Fruit fly (Drosophila melanogaster) whole organism, embryonic: ENCODE results near the gene CanB.

Source experiments
- Atf-2 ChIP-seq: fragments of 200-800 bp; sonication (Bioruptor generic); optimal IDR thresholded peaks from 2 replicates; lab custom pipeline; 2016; ENCODE audit warnings: missing biosample characterization, missing genetic modification characterization
- Bdp1 ChIP-seq: fragments of 200-800 bp; sonication (Bioruptor generic); optimal IDR thresholded peaks from 3 replicates; lab custom pipeline; 2016; ENCODE audit warnings: missing biosample characterization, missing genetic modification characterization
- Bteb2 ChIP-seq: fragments of 200-800 bp; sonication (Bioruptor generic); optimal IDR thresholded peaks from 2 replicates; lab custom pipeline; 2016; ENCODE audit warnings: missing biosample characterization, missing genetic modification characterization
- CG10267 ChIP-seq: fragments of 200-800 bp; sonication (Bioruptor generic); optimal IDR thresholded peaks from 2 replicates; lab custom pipeline; 2018; ENCODE audit warnings: missing biosample characterization, mild to moderate bottlenecking, missing genetic modification characterization, moderate library complexity
- CG10654 ChIP-seq: fragments of 200-800 bp; sonication (Bioruptor generic); optimal IDR thresholded peaks from 2 replicates; lab custom pipeline; 2016; ENCODE audit warnings: missing biosample characterization, missing genetic modification characterization
- CG11085 ChIP-seq: fragments of 200-800 bp; sonication (Bioruptor generic); IDR thresholded peaks from 2 replicates; pipeline ENCODE4 v1.3.6; 2022; ENCODE audit warnings: missing biosample characterization, missing genetic modification characterization
- CG11456 ChIP-seq: fragments of 200-800 bp; sonication (Bioruptor generic); IDR thresholded peaks from 3 replicates; pipeline ENCODE4 v1.3.6; 2022; ENCODE audit warnings: missing biosample characterization, missing genetic modification characterization
- CG1233 ChIP-seq: fragments of 200-800 bp; sonication (Bioruptor generic); optimal IDR thresholded peaks from 4 replicates; lab custom pipeline; 2018; ENCODE audit warnings: missing biosample characterization, mild to moderate bottlenecking, missing genetic modification characterization
- CG12942 ChIP-seq: fragments of 200-800 bp; sonication (Bioruptor generic); optimal IDR thresholded peaks from 3 replicates; lab custom pipeline; 2016; ENCODE audit warnings: missing biosample characterization, missing genetic modification characterization
- CG13624 ChIP-seq: fragments of 200-800 bp; sonication (Bioruptor generic); optimal IDR thresholded peaks from 2 replicates; lab custom pipeline; 2016; ENCODE audit warnings: missing biosample characterization, missing genetic modification characterization
- CG1603 ChIP-seq: fragments of 200-800 bp; sonication (Bioruptor generic); optimal IDR thresholded peaks from 2 replicates; lab custom pipeline; 2019; ENCODE audit warnings: missing biosample characterization, mild to moderate bottlenecking, missing genetic modification characterization, moderate library complexity
- CG17829 ChIP-seq: fragments of 200-800 bp; optimal IDR thresholded peaks from 2 replicates; lab custom pipeline; 2019; ENCODE audit warnings: missing biosample characterization, mild to moderate bottlenecking, missing genetic modification characterization, moderate library complexity
- CG1792 ChIP-seq: fragments of 200-800 bp; sonication (Bioruptor generic); optimal IDR thresholded peaks from 2 replicates; lab custom pipeline; 2016; ENCODE audit warnings: missing biosample characterization, missing genetic modification characterization
- CG2116 ChIP-seq: fragments of 200-800 bp; sonication (Bioruptor generic); optimal IDR thresholded peaks from 3 replicates; lab custom pipeline; 2018; ENCODE audit warnings: missing biosample characterization, mild to moderate bottlenecking, missing genetic modification characterization
- CG30403 ChIP-seq: fragments of 200-800 bp; sonication (Bioruptor generic); optimal IDR thresholded peaks from 3 replicates; lab custom pipeline; 2016; ENCODE audit warnings: missing biosample characterization, missing genetic modification characterization
- CG34422 ChIP-seq: fragments of 200-800 bp; sonication (Bioruptor generic); IDR thresholded peaks from 3 replicates; pipeline ENCODE4 v1.3.6; 2022; ENCODE audit warnings: missing biosample characterization, missing genetic modification characterization
- CG4404 ChIP-seq: fragments of 200-800 bp; sonication (Bioruptor generic); IDR thresholded peaks from 2 replicates; pipeline ENCODE4 v1.3.6; 2022; ENCODE audit warnings: missing biosample characterization, missing genetic modification characterization
- CG7786 ChIP-seq: fragments of 200-800 bp; sonication (Bioruptor generic); optimal IDR thresholded peaks from 2 replicates; lab custom pipeline; 2016; ENCODE audit warnings: missing biosample characterization, missing genetic modification characterization
- CG7963 ChIP-seq: fragments of 200-800 bp; sonication (Bioruptor generic); IDR thresholded peaks from 3 replicates; pipeline ENCODE4 v1.3.6; 2022; ENCODE audit warnings: missing biosample characterization, missing genetic modification characterization; ENCODE audit not compliant: partially characterized antibody
- CG9215 ChIP-seq: fragments of 200-800 bp; sonication (Bioruptor generic); IDR thresholded peaks from 2 replicates; pipeline ENCODE4 v1.3.6; 2022; ENCODE audit warnings: missing biosample characterization, missing genetic modification characterization
- CG9797 ChIP-seq: fragments of 200-800 bp; sonication (Bioruptor generic); optimal IDR thresholded peaks from 3 replicates; lab custom pipeline; 2018; ENCODE audit warnings: missing biosample characterization, mild to moderate bottlenecking, missing genetic modification characterization
- CHES-1-like ChIP-seq: fragments of 200-800 bp; sonication (Bioruptor generic); optimal IDR thresholded peaks from 2 replicates; lab custom pipeline; 2016; ENCODE audit warnings: missing biosample characterization, missing genetic modification characterization
- Dll ChIP-seq: fragments of 200-800 bp; sonication (Bioruptor generic); IDR thresholded peaks from 4 replicates; pipeline ENCODE4 v1.3.6; 2022; ENCODE audit warnings: missing biosample characterization, missing genetic modification characterization; ENCODE audit not compliant: partially characterized antibody
- E2f2 ChIP-seq: fragments of 200-800 bp; sonication (Bioruptor generic); IDR thresholded peaks from 2 replicates; pipeline ENCODE4 v1.3.6; 2022; ENCODE audit warnings: missing biosample characterization, missing genetic modification characterization
- Fer2 ChIP-seq: fragments of 200-800 bp; sonication (Bioruptor generic); optimal IDR thresholded peaks from 2 replicates; lab custom pipeline; 2018; ENCODE audit warnings: missing biosample characterization, mild to moderate bottlenecking, missing genetic modification characterization, moderate library complexity
- Hr51 ChIP-seq, 2 experiments: fragments of 200-800 bp; sonication (Bioruptor generic); optimal IDR thresholded peaks; 2 replicates in 1 of 2; 3 replicates in 1 of 2; lab custom pipeline; 2016 to 2018; ENCODE audit warnings: missing biosample characterization in 2 of 2, missing genetic modification characterization in 2 of 2, mild to moderate bottlenecking in 1 of 2, moderate library complexity in 1 of 2
- Max ChIP-seq: fragments of 200-800 bp; sonication (Bioruptor generic); optimal IDR thresholded peaks from 2 replicates; lab custom pipeline; 2016; ENCODE audit warnings: missing biosample characterization, mild to moderate bottlenecking, missing genetic modification characterization
- NC2β ChIP-seq: fragments of 200-800 bp; sonication (Bioruptor generic); optimal IDR thresholded peaks from 2 replicates; lab custom pipeline; 2016; ENCODE audit warnings: missing biosample characterization, missing genetic modification characterization
- Oaz ChIP-seq: fragments of 200-800 bp; sonication (Bioruptor generic); IDR thresholded peaks from 2 replicates; pipeline ENCODE4 v1.3.6; 2022; ENCODE audit warnings: missing biosample characterization, missing genetic modification characterization
- TFAM ChIP-seq: fragments of 200-800 bp; sonication (Bioruptor generic); optimal IDR thresholded peaks from 2 replicates; lab custom pipeline; 2017; ENCODE audit warnings: missing biosample characterization, missing genetic modification characterization, inconsistent platforms
- bsh ChIP-seq, 2 experiments: fragments of 200-800 bp; sonication (Bioruptor generic); optimal IDR thresholded peaks; 2 replicates each; lab custom pipeline; 2017 to 2018; ENCODE audit warnings: mild to moderate bottlenecking in 2 of 2, missing biosample characterization in 2 of 2, missing genetic modification characterization in 2 of 2, moderate library complexity in 1 of 2
- cad ChIP-seq: fragments of >200 bp; optimal IDR thresholded peaks from 2 replicates; lab custom pipeline; 2017; ENCODE audit warnings: missing biosample characterization, missing genetic modification characterization
- chinmo ChIP-seq: fragments of 200-800 bp; sonication (Bioruptor generic); IDR thresholded peaks from 4 replicates; pipeline ENCODE4 v1.3.6; 2022; ENCODE audit warnings: missing biosample characterization, missing genetic modification characterization; ENCODE audit not compliant: partially characterized antibody
- dmrt11E ChIP-seq: fragments of 200-800 bp; sonication (Bioruptor generic); optimal IDR thresholded peaks from 3 replicates; lab custom pipeline; 2018; ENCODE audit warnings: missing biosample characterization, mild to moderate bottlenecking, missing genetic modification characterization, moderate library complexity
- dpn ChIP-seq, 2 experiments: fragments of 200-800 bp; sonication (Bioruptor generic); optimal IDR thresholded peaks; 3 replicates each; lab custom pipeline; 2016; ENCODE audit warnings: missing biosample characterization in 2 of 2, missing genetic modification characterization in 2 of 2
- ewg ChIP-seq: fragments of 200-800 bp; sonication (Bioruptor generic); optimal IDR thresholded peaks from 3 replicates; lab custom pipeline; 2017; ENCODE audit warnings: mild to moderate bottlenecking, missing biosample characterization, missing genetic modification reagents, missing genetic modification characterization
- exex ChIP-seq: fragments of 200-800 bp; sonication (Bioruptor generic); optimal IDR thresholded peaks from 4 replicates; lab custom pipeline; 2018; ENCODE audit warnings: missing biosample characterization, mild to moderate bottlenecking, missing genetic modification characterization, moderate library complexity
- ftz-f1 ChIP-seq: fragments of 200-800 bp; sonication (Bioruptor generic); optimal IDR thresholded peaks from 2 replicates; lab custom pipeline; 2016; ENCODE audit warnings: missing biosample characterization, missing genetic modification characterization
- h ChIP-seq: fragments of >200 bp; optimal IDR thresholded peaks from 2 replicates; lab custom pipeline; 2017
- inv ChIP-seq: fragments of 200-800 bp; sonication (Bioruptor generic); IDR thresholded peaks from 2 replicates; pipeline ENCODE4 v1.3.6; 2022; ENCODE audit warnings: missing biosample characterization, missing genetic modification characterization; ENCODE audit not compliant: partially characterized antibody
- jing ChIP-seq: fragments of 200-800 bp; sonication (Bioruptor generic); optimal IDR thresholded peaks from 2 replicates; lab custom pipeline; 2018; ENCODE audit warnings: missing biosample characterization, mild to moderate bottlenecking, missing genetic modification characterization
- luna ChIP-seq: fragments of 200-800 bp; sonication (Bioruptor generic); optimal IDR thresholded peaks from 2 replicates; lab custom pipeline; 2016; ENCODE audit warnings: missing biosample characterization, missing genetic modification characterization
- nmo ChIP-seq: fragments of 200-800 bp; sonication (Bioruptor generic); optimal IDR thresholded peaks from 2 replicates; lab custom pipeline; 2018; ENCODE audit warnings: missing biosample characterization, mild to moderate bottlenecking, missing genetic modification characterization, moderate library complexity
- p53 ChIP-seq: fragments of 200-800 bp; sonication (Bioruptor generic); optimal IDR thresholded peaks from 2 replicates; lab custom pipeline; 2016; ENCODE audit warnings: missing biosample characterization, missing genetic modification characterization
- pum ChIP-seq: fragments of 200-800 bp; sonication (Bioruptor generic); optimal IDR thresholded peaks from 2 replicates; lab custom pipeline; 2016; ENCODE audit warnings: missing biosample characterization, missing genetic modification characterization
- sim ChIP-seq: fragments of 200-800 bp; sonication (Bioruptor generic); IDR thresholded peaks from 2 replicates; pipeline ENCODE4 v1.3.6; 2022; ENCODE audit warnings: missing biosample characterization, missing genetic modification characterization
- ssp ChIP-seq: fragments of 200-800 bp; sonication (Bioruptor generic); IDR thresholded peaks from 2 replicates; pipeline ENCODE4 v1.3.6; 2022; ENCODE audit warnings: missing biosample characterization, missing genetic modification characterization
- tna ChIP-seq: fragments of 200-800 bp; sonication (Bioruptor generic); IDR thresholded peaks from 2 replicates; pipeline ENCODE4 v1.3.6; 2022; ENCODE audit warnings: missing biosample characterization, missing genetic modification characterization; ENCODE audit not compliant: partially characterized antibody
- tx ChIP-seq: fragments of 200-800 bp; sonication (Bioruptor generic); optimal IDR thresholded peaks from 2 replicates; lab custom pipeline; 2016; ENCODE audit warnings: missing biosample characterization, missing genetic modification characterization
- vfl ChIP-seq: fragments of 200-800 bp; sonication (Bioruptor generic); optimal IDR thresholded peaks from 2 replicates; lab custom pipeline; 2016; ENCODE audit warnings: missing biosample characterization, missing genetic modification characterization
- zfh1 ChIP-seq: fragments of 200-800 bp; sonication (Bioruptor generic); IDR thresholded peaks from 3 replicates; pipeline ENCODE4 v1.3.6; 2022; ENCODE audit warnings: missing biosample characterization, missing genetic modification characterization

The CanB gene

dm6 chrX:5308963-5309362 is 23.3 kb upstream of the CanB start, which contains the start of the genes Cdk7 and snf (continued):
- TF ChIP-seq CG30403 (GFP tag; lab: Kevin White, UChicago), result peak; percentile 63
- TF ChIP-seq CG2116 (GFP tag; lab: Kevin White, UChicago), result peak; percentile 88
- peak; percentile 66 for TF ChIP-seq CG1603 (tag; lab: Kevin White, UChicago)
- TF ChIP-seq CG9215 (GFP tag; lab: Robert Waterston, UW), result peak; percentile 32; the same call in 1 of the 2 replicates
- TF ChIP-seq CG13624 (GFP tag; lab: Kevin White, UChicago), result peak; percentile 50
- TF ChIP-seq CG11456 (GFP tag; lab: Robert Waterston, UW), result no peak
- peak; percentile 82 for TF ChIP-seq inv (GFP tag; lab: Robert Waterston, UW)
- peak; percentile 20 for TF ChIP-seq pum (GFP tag; lab: Kevin White, UChicago)
- peak; percentile 52; the same call in 1 of the 2 replicates for TF ChIP-seq ssp (GFP tag; lab: Robert Waterston, UW)
- no peak for TF ChIP-seq jing (GFP tag; lab: Kevin White, UChicago)
- TF ChIP-seq CG17829, result peak; percentile 24
- TF ChIP-seq CG11085, result no peak
- TF ChIP-seq CG4404 (GFP tag; lab: Robert Waterston, UW), result peak; percentile 36; the same call in 1 of the 2 replicates
- TF ChIP-seq vfl (GFP tag; lab: Kevin White, UChicago), result peak; percentile 35
- peak; percentile 18 for TF ChIP-seq tx (GFP tag; lab: Kevin White, UChicago)
- TF ChIP-seq dmrt11E, result peak; percentile 21
- peak; percentile 77 for TF ChIP-seq E2f2 (GFP tag; lab: Robert Waterston, UW)
- TF ChIP-seq CG10267 (tag; lab: Kevin White, UChicago), result peak; percentile 96
- TF ChIP-seq CG10654 (GFP tag; lab: Kevin White, UChicago), result peak; percentile 21
- no peak for TF ChIP-seq sim
- 0 out of 3 replicates have a peak, but pooled peaks have one; percentile 67 for TF ChIP-seq CG34422 (GFP tag; lab: Robert Waterston, UW)
- TF ChIP-seq CG12942 (GFP tag; lab: Kevin White, UChicago), result peak; percentile 24
- TF ChIP-seq Fer2 (tag; lab: Kevin White, UChicago), result no peak
- no peak for TF ChIP-seq Oaz
- peak; percentile 65; the same call in 2 of the 3 replicates for TF ChIP-seq zfh1 (GFP tag; lab: Robert Waterston, UW)
- peak; percentile 53 for TF ChIP-seq Max (GFP tag; lab: Kevin White, UChicago)
- TF ChIP-seq CG1792 (GFP tag; lab: Kevin White, UChicago), result peak; percentile 55
- peak; percentile 92 for TF ChIP-seq Dll
- TF ChIP-seq Atf-2 (GFP tag; lab: Kevin White, UChicago), result peak; percentile 2
- no peak for TF ChIP-seq h (lab: Kevin White, UChicago)
- TF ChIP-seq p53 (GFP tag; lab: Kevin White, UChicago), result peak; percentile 4
- TF ChIP-seq ftz-f1 (GFP tag; lab: Kevin White, UChicago), result peak; percentile 25
- TF ChIP-seq NC2β (GFP tag; lab: Kevin White, UChicago), result peak; percentile 25
- 0 out of 4 replicates have a peak, but pooled peaks have one; percentile 56 for TF ChIP-seq chinmo
- peak; percentile 86 for TF ChIP-seq CG9797 (GFP tag; lab: Kevin White, UChicago)
- TF ChIP-seq CG7786, result peak; percentile 53
- TF ChIP-seq luna (GFP tag; lab: Kevin White, UChicago), result peak; percentile 26
- TF ChIP-seq tna (GFP tag; lab: Robert Waterston, UW), result peak; percentile 79
- peak; percentile 69; the same call in 2 of the 3 replicates for TF ChIP-seq CG7963 (GFP tag; lab: Robert Waterston, UW)
- TF ChIP-seq bsh (GFP tag; optimal IDR thresholded peaks at IDR 0.05; lab: Kevin White, UChicago), result peak in 1 of 2 experiments; percentile 2
- TF ChIP-seq Bteb2, result peak; percentile 42
- peak; percentile 24 for TF ChIP-seq ewg (GFP tag; lab: Kevin White, UChicago)
- TF ChIP-seq CHES-1-like, result peak; percentile 56
- no peak for TF ChIP-seq TFAM (GFP tag; lab: Kevin White, UChicago)
- TF ChIP-seq exex (tag; lab: Kevin White, UChicago), result no peak
- no peak for TF ChIP-seq cad (GFP tag; lab: Kevin White, UChicago)
- no peak for TF ChIP-seq CG1233 (GFP tag; lab: Kevin White, UChicago)
- peak; percentile 65 for TF ChIP-seq nmo (GFP tag; lab: Kevin White, UChicago)
- TF ChIP-seq Bdp1 (GFP tag; lab: Kevin White, UChicago), result no peak
- TF ChIP-seq Hr51 (GFP tag; optimal IDR thresholded peaks at IDR 0.05; lab: Kevin White, UChicago), result peak in 1 of 2 experiments; percentile 25
- TF ChIP-seq dpn (GFP tag; optimal IDR thresholded peaks at IDR 0.05; lab: Kevin White, UChicago), result peak; percentile 56 to 57
